Worm (Caenorhabditis elegans) whole organism, late embryonic: Measurements from ENCODE around the gene B0238.12.

ENCODE experiments used
- F13H6.1 ChIP-seq: sonication (generic microtip); optimal IDR thresholded peaks from 2 replicates; lab custom pipeline; 2016; ENCODE audit warnings: missing genetic modification characterization, missing compliant biosample characterization
- K02D7.2 ChIP-seq: sonication (generic microtip); optimal IDR thresholded peaks from 2 replicates; lab custom pipeline; 2017; ENCODE audit warnings: mild to moderate bottlenecking, missing genetic modification characterization, missing compliant biosample characterization
- K09A11.1 ChIP-seq: sonication (generic microtip); optimal IDR thresholded peaks from 2 replicates; lab custom pipeline; 2017; ENCODE audit warnings: antibody characterized with exemption, mild to moderate bottlenecking, missing genetic modification characterization, missing compliant biosample characterization; ENCODE audit not compliant: insufficient read depth
- ahr-1 ChIP-seq: sonication (generic microtip); optimal IDR thresholded peaks from 2 replicates; lab custom pipeline; 2016; ENCODE audit warnings: missing genetic modification characterization, missing compliant biosample characterization
- ama-1 ChIP-seq: fragments of 150-350 bp; optimal IDR thresholded peaks from 2 replicates; lab custom pipeline; 2014
- ceh-2 ChIP-seq: sonication (generic microtip); optimal IDR thresholded peaks from 2 replicates; lab custom pipeline; 2016; ENCODE audit warnings: missing genotype, missing genetic modification characterization, missing compliant biosample characterization
- ceh-24 ChIP-seq: sonication (generic microtip); optimal IDR thresholded peaks from 2 replicates; lab custom pipeline; 2016; ENCODE audit warnings: mild to moderate bottlenecking, missing genetic modification characterization, missing compliant biosample characterization
- ceh-30 ChIP-seq: fragments of 150-350 bp; optimal IDR thresholded peaks from 2 replicates; lab custom pipeline; 2014; ENCODE audit warnings: missing biosample characterization, missing genetic modification characterization
- ceh-45 ChIP-seq: fragments of 200-800 bp; sonication (Bioruptor generic); IDR thresholded peaks from 2 replicates; pipeline ENCODE4 v1.3.6; 2022; ENCODE audit warnings: missing genetic modification reagents, missing genetic modification characterization, missing compliant biosample characterization
- ceh-6 ChIP-seq: fragments of 200-800 bp; sonication (Bioruptor generic); optimal IDR thresholded peaks from 2 replicates; lab custom pipeline; 2018; ENCODE audit warnings: mild to moderate bottlenecking, missing genetic modification characterization, missing compliant biosample characterization
- dve-1 ChIP-seq: sonication (generic microtip); optimal IDR thresholded peaks from 2 replicates; lab custom pipeline; 2017; ENCODE audit warnings: antibody characterized with exemption, mild to moderate bottlenecking, missing genetic modification characterization, missing compliant biosample characterization
- elt-4 ChIP-seq: sonication (generic microtip); optimal IDR thresholded peaks from 2 replicates; lab custom pipeline; 2016; ENCODE audit warnings: missing genetic modification characterization, missing compliant biosample characterization
- fkh-10 ChIP-seq: fragments of 150-350 bp; optimal IDR thresholded peaks from 2 replicates; lab custom pipeline; 2014; ENCODE audit warnings: missing biosample characterization, missing genetic modification reagents, missing genetic modification characterization
- fkh-6 ChIP-seq: sonication (generic microtip); optimal IDR thresholded peaks from 2 replicates; lab custom pipeline; 2016; ENCODE audit warnings: missing genetic modification characterization, missing compliant biosample characterization
- hlh-13 ChIP-seq: fragments of 200-800 bp; sonication (Bioruptor generic); optimal IDR thresholded peaks from 2 replicates; lab custom pipeline; 2018; ENCODE audit warnings: mild to moderate bottlenecking, missing genetic modification characterization, missing compliant biosample characterization
- hlh-6 ChIP-seq: sonication (generic microtip); optimal IDR thresholded peaks from 2 replicates; lab custom pipeline; 2016; ENCODE audit warnings: missing genotype, missing genetic modification characterization, missing compliant biosample characterization
- lin-11 ChIP-seq: fragments of 200-800 bp; sonication (Bioruptor generic); optimal IDR thresholded peaks from 2 replicates; lab custom pipeline; 2018; ENCODE audit warnings: mild to moderate bottlenecking, missing genetic modification characterization, missing compliant biosample characterization
- madf-2 ChIP-seq: sonication (generic microtip); optimal IDR thresholded peaks from 2 replicates; lab custom pipeline; 2017; ENCODE audit warnings: missing genetic modification characterization, missing compliant biosample characterization
- nfya-1 ChIP-seq: sonication (generic microtip); optimal IDR thresholded peaks from 2 replicates; lab custom pipeline; 2017; ENCODE audit warnings: missing genetic modification characterization, mild to moderate bottlenecking, missing compliant biosample characterization, antibody characterized with exemption, moderate library complexity
- nhr-11 ChIP-seq: fragments of 150-350 bp; optimal IDR thresholded peaks from 2 replicates; lab custom pipeline; 2014; ENCODE audit warnings: missing biosample characterization, missing genetic modification characterization
- nhr-232 ChIP-seq: sonication (generic microtip); optimal IDR thresholded peaks from 2 replicates; lab custom pipeline; 2016; ENCODE audit warnings: missing genetic modification characterization, missing compliant biosample characterization
- npax-4 ChIP-seq: sonication (generic microtip); optimal IDR thresholded peaks from 2 replicates; lab custom pipeline; 2016; ENCODE audit warnings: missing genetic modification characterization, missing compliant biosample characterization
- pat-9 ChIP-seq: fragments of 200-800 bp; sonication (Bioruptor generic); optimal IDR thresholded peaks from 2 replicates; lab custom pipeline; 2018; ENCODE audit warnings: mild to moderate bottlenecking, missing genetic modification characterization, moderate library complexity, missing compliant biosample characterization
- pax-1 ChIP-seq: fragments of 150-350 bp; optimal IDR thresholded peaks from 2 replicates; lab custom pipeline; 2014; ENCODE audit warnings: missing biosample characterization, missing genetic modification characterization
- pha-2 ChIP-seq: sonication (generic microtip); optimal IDR thresholded peaks from 2 replicates; lab custom pipeline; 2017; ENCODE audit warnings: mild to moderate bottlenecking, missing genetic modification characterization, missing compliant biosample characterization
- pqm-1 ChIP-seq: sonication (generic microtip); optimal IDR thresholded peaks from 2 replicates; lab custom pipeline; 2016; ENCODE audit warnings: missing genetic modification characterization, missing compliant biosample characterization
- ref-2 ChIP-seq: sonication (generic microtip); optimal IDR thresholded peaks from 2 replicates; lab custom pipeline; 2016; ENCODE audit warnings: missing genetic modification characterization, missing compliant biosample characterization
- rnt-1 ChIP-seq: sonication (generic microtip); optimal IDR thresholded peaks from 2 replicates; lab custom pipeline; 2016; ENCODE audit warnings: missing genetic modification characterization, missing compliant biosample characterization
- sdc-2 ChIP-seq: sonication (generic microtip); optimal IDR thresholded peaks from 2 replicates; lab custom pipeline; 2016; ENCODE audit warnings: missing genotype, missing genetic modification characterization, missing compliant biosample characterization
- sox-4 ChIP-seq: sonication (generic microtip); optimal IDR thresholded peaks from 2 replicates; lab custom pipeline; 2017; ENCODE audit warnings: mild to moderate bottlenecking, missing genetic modification characterization, inconsistent platforms, missing compliant biosample characterization
- syd-9 ChIP-seq: sonication (generic microtip); optimal IDR thresholded peaks from 2 replicates; lab custom pipeline; 2016; ENCODE audit warnings: mild to moderate bottlenecking, missing genetic modification characterization, moderate library complexity, missing compliant biosample characterization
- tbx-7 ChIP-seq: sonication (generic microtip); optimal IDR thresholded peaks from 2 replicates; lab custom pipeline; 2016; ENCODE audit warnings: missing genotype, missing genetic modification characterization, missing compliant biosample characterization
- ttx-3 ChIP-seq: sonication (generic microtip); optimal IDR thresholded peaks from 2 replicates; lab custom pipeline; 2016; ENCODE audit warnings: missing genetic modification reagents, missing genetic modification characterization, missing compliant biosample characterization
- unc-42 ChIP-seq: sonication (generic microtip); optimal IDR thresholded peaks from 2 replicates; lab custom pipeline; 2016; ENCODE audit warnings: missing genotype, missing genetic modification characterization, missing compliant biosample characterization
- zip-5 ChIP-seq: sonication (generic microtip); optimal IDR thresholded peaks from 2 replicates; lab custom pipeline; 2016; ENCODE audit warnings: missing genetic modification characterization, missing compliant biosample characterization

B0238.12 gene

DNA sequence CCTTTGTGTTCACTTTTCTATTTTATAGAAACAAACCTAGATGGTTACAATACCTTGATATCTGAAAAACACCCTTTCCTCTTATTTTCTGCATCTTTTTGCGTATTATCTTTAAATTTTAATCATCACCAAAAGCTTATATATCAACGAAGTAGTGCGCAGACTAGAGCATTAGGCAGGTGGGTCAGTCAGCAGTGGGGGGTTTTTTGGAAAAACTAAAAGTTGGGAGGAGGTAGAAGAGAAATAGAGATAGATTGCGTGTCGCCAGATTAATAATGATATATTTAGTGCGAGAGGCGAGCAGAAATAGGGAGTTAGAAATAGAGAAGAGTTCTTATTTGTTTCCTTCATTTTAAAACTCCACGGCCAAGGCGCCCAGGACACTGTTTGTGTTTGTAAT, 35.6 kb downstream of the B0238.12 start:
- no peak for TF ChIP-seq nhr-11 (tag; lab: Kevin White, UChicago)
- no peak for TF ChIP-seq pqm-1

DNA sequence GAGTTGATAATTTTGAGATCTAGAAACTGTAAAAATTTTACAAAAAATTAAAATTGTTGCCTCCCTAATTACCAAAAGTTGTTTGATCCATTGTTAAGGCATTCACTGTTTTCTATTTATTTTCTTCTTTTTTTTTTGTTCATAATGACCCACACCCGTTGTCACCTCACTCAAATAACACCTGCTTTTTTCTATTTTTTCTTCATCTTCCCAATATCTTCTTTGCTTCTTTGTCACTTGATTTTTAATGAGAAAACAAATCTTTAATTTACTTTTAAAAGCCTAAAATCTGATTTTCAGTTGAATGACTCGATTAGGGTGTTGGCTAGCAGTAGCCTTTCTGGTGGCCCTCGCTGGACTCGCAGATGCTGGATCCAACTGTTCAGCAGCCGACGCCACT, 37.7 kb downstream of the B0238.12 start, which contains the start of gene ncx-2:
ncx-2 (plus strand) TSS at position 301 of the 400 bp plus-strand sequence.
- TF ChIP-seq sox-4 (tag; lab: Kevin White, UChicago) (no peak), K02D7.2 (tag; lab: Kevin White, UChicago) (no peak), zip-5 (tag; lab: Kevin White, UChicago) (no peak), pat-9 (tag; lab: Kevin White, UChicago) (no peak), madf-2 (tag; lab: Kevin White, UChicago) (no peak), sdc-2 (tag; lab: Kevin White, UChicago) (no peak), tbx-7 (tag; lab: Kevin White, UChicago) (no peak), dve-1 (tag; lab: Kevin White, UChicago) (no peak), hlh-13 (GFP tag; lab: Kevin White, UChicago) (no peak), nfya-1 (no peak), F13H6.1 (no peak), ama-1 (lab: Kevin White, UChicago) (no peak), fkh-6 (tag; lab: Kevin White, UChicago) (no peak), ceh-6 (no peak), fkh-10 (GFP tag; lab: Kevin White, UChicago) (no peak), nhr-232 (tag; lab: Kevin White, UChicago) (no peak)

DNA sequence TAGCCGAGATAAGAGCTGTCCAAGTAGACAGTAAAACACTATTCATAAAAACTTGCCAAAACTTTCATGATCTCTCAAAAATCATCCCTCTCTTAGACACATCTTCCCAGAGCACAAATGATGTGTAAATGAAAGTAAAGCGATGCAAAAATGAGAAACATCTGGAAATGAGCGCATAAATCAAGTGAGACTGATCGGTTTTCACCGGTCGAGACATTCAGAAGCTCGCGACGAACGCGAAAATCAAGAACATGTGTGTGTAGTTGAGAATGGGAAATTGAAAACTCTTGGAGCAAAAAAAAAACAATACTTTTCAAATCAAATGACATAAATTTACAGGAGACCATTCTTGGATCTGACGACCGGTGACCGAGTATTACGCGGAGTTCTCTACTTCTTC, 38.7 kb downstream of the B0238.12 start:
- no peak for TF ChIP-seq ceh-30
- no peak for TF ChIP-seq hlh-6 (tag; lab: Kevin White, UChicago)
- no peak for TF ChIP-seq ceh-24 (tag; lab: Kevin White, UChicago)
- TF ChIP-seq ahr-1 (tag; lab: Kevin White, UChicago): no peak
- TF ChIP-seq F13H6.1: no peak
- TF ChIP-seq madf-2 (tag; lab: Kevin White, UChicago): no peak
- no peak for TF ChIP-seq rnt-1 (tag; lab: Kevin White, UChicago)
- no peak for TF ChIP-seq unc-42
- TF ChIP-seq npax-4 (tag; lab: Kevin White, UChicago): no peak

DNA sequence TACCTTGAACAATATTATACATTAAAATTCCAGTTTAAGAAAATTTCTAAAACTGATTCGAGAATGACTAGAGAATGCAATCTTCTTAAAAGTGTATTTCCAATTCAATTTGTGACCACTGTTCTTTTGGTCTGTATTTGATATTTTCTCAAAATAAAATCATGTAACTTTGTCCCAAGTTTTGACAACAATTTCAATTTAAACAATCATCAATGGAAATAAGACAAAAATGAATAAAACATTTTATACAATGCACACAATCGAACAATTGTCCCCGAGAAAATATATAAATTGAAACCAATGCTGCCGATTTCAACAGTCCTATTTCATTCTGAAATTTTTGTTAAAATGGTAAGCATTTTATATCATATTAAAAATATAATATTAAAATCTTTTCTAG, 46.0 kb downstream of the B0238.12 start, which contains the start of gene C10G8.4:
C10G8.4 (plus strand) TSS at position 301 of the 400 bp plus-strand sequence.
- TF ChIP-seq sdc-2 (tag; lab: Kevin White, UChicago): no peak
- TF ChIP-seq pax-1 (tag; lab: Kevin White, UChicago): no peak
- TF ChIP-seq npax-4 (tag; lab: Kevin White, UChicago): no peak
- no peak for TF ChIP-seq ref-2 (tag; lab: Kevin White, UChicago)
- no peak for TF ChIP-seq elt-4 (tag; lab: Kevin White, UChicago)
- TF ChIP-seq ama-1 (lab: Kevin White, UChicago): no peak
- TF ChIP-seq nhr-232 (tag; lab: Kevin White, UChicago): no peak
- TF ChIP-seq fkh-6 (tag; lab: Kevin White, UChicago): no peak
- no peak for TF ChIP-seq K09A11.1 (tag; lab: Kevin White, UChicago)
- TF ChIP-seq, all 69 proteins: peak for 0

DNA sequence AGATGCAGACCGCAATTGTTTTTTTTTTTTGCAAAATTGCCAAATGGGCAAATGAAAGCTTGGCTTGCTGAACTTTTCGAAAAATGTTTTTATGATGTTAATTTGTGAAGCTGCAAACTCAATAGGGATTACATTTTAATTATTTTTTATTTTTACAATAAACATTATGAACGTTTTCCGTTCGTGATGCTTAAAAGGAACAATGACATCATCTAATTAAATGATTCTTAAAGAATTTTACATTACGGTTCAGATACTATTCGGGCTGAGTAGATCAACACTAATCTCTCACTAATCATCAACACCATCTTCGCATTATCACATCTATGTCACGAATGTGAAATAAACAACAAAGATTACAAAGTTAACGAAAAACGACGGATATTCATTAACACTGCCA, 46.8 kb downstream of the B0238.12 start, which contains the start of gene C10G8.3:
C10G8.3 (plus strand) TSS at position 301 of the 400 bp plus-strand sequence.
- no peak for TF ChIP-seq ceh-2 (tag; lab: Kevin White, UChicago)
- TF ChIP-seq elt-4 (tag; lab: Kevin White, UChicago): no peak
- no peak for TF ChIP-seq ceh-45
- TF ChIP-seq unc-42: no peak
- no peak for TF ChIP-seq K02D7.2 (tag; lab: Kevin White, UChicago)
- TF ChIP-seq dve-1 (tag; lab: Kevin White, UChicago): no peak
- TF ChIP-seq zip-5 (tag; lab: Kevin White, UChicago): no peak
- TF ChIP-seq syd-9: no peak
- no peak for TF ChIP-seq ttx-3 (tag; lab: Kevin White, UChicago)
- no peak for TF ChIP-seq pha-2 (tag; lab: Kevin White, UChicago)
- TF ChIP-seq npax-4 (tag; lab: Kevin White, UChicago): no peak
- TF ChIP-seq ref-2 (tag; lab: Kevin White, UChicago): no peak
- TF ChIP-seq lin-11: no peak
- TF ChIP-seq, all 69 proteins: peak for 0
